Fruit fly (Drosophila melanogaster) whole organism, embryonic: ENCODE measurements around the gene Tm1.
A peak's percentile ranks its signal among the peaks of the same experiment; 100 is the strongest.

Experiments used
- Awh ChIP-seq: fragments of 200-800 bp; sonication (Bioruptor generic); IDR thresholded peaks from 2 replicates; pipeline ENCODE4, ENCODE4 v1.3.6; 2022; ENCODE audit warnings: missing biosample characterization, missing genetic modification characterization
- BEAF-32 ChIP-seq: fragments of 200-800 bp; sonication (Bioruptor generic); optimal IDR thresholded peaks from 3 replicates; lab custom pipeline; 2017; ENCODE audit warnings: missing biosample characterization, missing genetic modification characterization, mild to moderate bottlenecking, moderate library complexity, missing genetic modification reagents
- CG10431 ChIP-seq: fragments of 200-800 bp; sonication (Bioruptor generic); optimal IDR thresholded peaks from 3 replicates; lab custom pipeline; 2018; ENCODE audit warnings: missing biosample characterization, mild to moderate bottlenecking, missing genetic modification characterization
- CG1233 ChIP-seq: fragments of 200-800 bp; sonication (Bioruptor generic); optimal IDR thresholded peaks from 4 replicates; lab custom pipeline; 2018; ENCODE audit warnings: missing biosample characterization, mild to moderate bottlenecking, missing genetic modification characterization
- CG13296 ChIP-seq: fragments of 200-800 bp; sonication (Bioruptor generic); optimal IDR thresholded peaks from 3 replicates; lab custom pipeline; 2018; ENCODE audit warnings: missing biosample characterization, mild to moderate bottlenecking, missing genetic modification characterization
- CG14050 ChIP-seq: fragments of 200-800 bp; sonication (Bioruptor generic); IDR thresholded peaks from 3 replicates; pipeline ENCODE4 v1.3.6; 2022; ENCODE audit warnings: missing biosample characterization, missing genetic modification characterization
- CG1602 ChIP-seq: fragments of 200-800 bp; sonication (Bioruptor generic); optimal IDR thresholded peaks from 3 replicates; lab custom pipeline; 2016; ENCODE audit warnings: missing biosample characterization, missing genetic modification characterization
- CG16815 ChIP-seq: fragments of 200-800 bp; sonication (Bioruptor generic); optimal IDR thresholded peaks from 3 replicates; lab custom pipeline; 2017; ENCODE audit warnings: missing biosample characterization, mild to moderate bottlenecking, missing genetic modification characterization
- CG17912 ChIP-seq: fragments of 200-800 bp; sonication (Bioruptor generic); optimal IDR thresholded peaks from 2 replicates; lab custom pipeline; 2018; ENCODE audit warnings: missing biosample characterization, mild to moderate bottlenecking, missing genetic modification characterization
- CG1792 ChIP-seq: fragments of 200-800 bp; sonication (Bioruptor generic); optimal IDR thresholded peaks from 2 replicates; lab custom pipeline; 2016; ENCODE audit warnings: missing biosample characterization, missing genetic modification characterization
- CG18599 ChIP-seq: fragments of 200-800 bp; sonication (Bioruptor generic); optimal IDR thresholded peaks from 3 replicates; lab custom pipeline; 2017; ENCODE audit warnings: missing biosample characterization, missing genetic modification characterization, mild to moderate bottlenecking, moderate library complexity, missing genetic modification reagents
- CG2202 ChIP-seq: fragments of 200-800 bp; sonication (Bioruptor generic); optimal IDR thresholded peaks from 2 replicates; lab custom pipeline; 2018; ENCODE audit warnings: missing biosample characterization, mild to moderate bottlenecking, missing genetic modification characterization
- CG2678 ChIP-seq: fragments of 200-800 bp; sonication (Bioruptor generic); optimal IDR thresholded peaks from 3 replicates; lab custom pipeline; 2019; ENCODE audit warnings: missing biosample characterization, mild to moderate bottlenecking, missing genetic modification characterization, moderate library complexity
- CG34224 ChIP-seq: fragments of 200-800 bp; sonication (Bioruptor generic); IDR thresholded peaks from 3 replicates; pipeline ENCODE4 v1.3.6; 2022; ENCODE audit warnings: missing biosample characterization, missing genetic modification characterization; ENCODE audit not compliant: partially characterized antibody
- CG3726 ChIP-seq: fragments of 200-800 bp; sonication (Bioruptor generic); IDR thresholded peaks from 3 replicates; pipeline ENCODE4, ENCODE4 v1.3.6; 2022; ENCODE audit warnings: missing biosample characterization, missing genetic modification characterization
- CG4820 ChIP-seq: fragments of 200-800 bp; sonication (Bioruptor generic); optimal IDR thresholded peaks from 3 replicates; lab custom pipeline; 2016; ENCODE audit warnings: missing biosample characterization, missing genetic modification characterization
- CG6654 ChIP-seq: fragments of 200-800 bp; sonication (Bioruptor generic); optimal IDR thresholded peaks from 2 replicates; lab custom pipeline; 2017; ENCODE audit warnings: missing biosample characterization, mild to moderate bottlenecking, missing genetic modification characterization
- CG6765 ChIP-seq: fragments of 200-800 bp; sonication (Bioruptor generic); optimal IDR thresholded peaks from 3 replicates; lab custom pipeline; 2017; ENCODE audit warnings: missing biosample characterization, mild to moderate bottlenecking, missing genetic modification characterization
- CG7963 ChIP-seq: fragments of 200-800 bp; sonication (Bioruptor generic); IDR thresholded peaks from 3 replicates; pipeline ENCODE4 v1.3.6; 2022; ENCODE audit warnings: missing biosample characterization, missing genetic modification characterization; ENCODE audit not compliant: partially characterized antibody
- CG8765 ChIP-seq: fragments of 200-800 bp; sonication (Bioruptor generic); IDR thresholded peaks from 2 replicates; pipeline ENCODE4 v1.3.6; 2022; ENCODE audit warnings: missing biosample characterization, missing genetic modification characterization
- CG8924 ChIP-seq: fragments of 200-800 bp; optimal IDR thresholded peaks from 3 replicates; lab custom pipeline; 2019; ENCODE audit warnings: missing biosample characterization, mild to moderate bottlenecking, missing genetic modification characterization, moderate library complexity
- CG8944 ChIP-seq: fragments of 200-800 bp; sonication (Bioruptor generic); optimal IDR thresholded peaks from 3 replicates; lab custom pipeline; 2016; ENCODE audit warnings: missing biosample characterization, missing genetic modification characterization
- CG9609 ChIP-seq: fragments of 200-800 bp; sonication (Bioruptor generic); optimal IDR thresholded peaks from 3 replicates; lab custom pipeline; 2016; ENCODE audit warnings: missing biosample characterization, missing genetic modification characterization
- CG9817 ChIP-seq: fragments of 200-800 bp; sonication (Bioruptor generic); optimal IDR thresholded peaks from 2 replicates; lab custom pipeline; 2018; ENCODE audit warnings: missing biosample characterization, mild to moderate bottlenecking, missing genetic modification characterization, moderate library complexity
- CG9876 ChIP-seq: fragments of 200-800 bp; sonication (Bioruptor generic); optimal IDR thresholded peaks from 2 replicates; lab custom pipeline; 2016; ENCODE audit warnings: missing biosample characterization, missing genetic modification characterization
- Doc2 ChIP-seq: fragments of 200-800 bp; sonication (Bioruptor generic); IDR thresholded peaks from 2 replicates; pipeline ENCODE4 v1.3.6; 2022; ENCODE audit warnings: missing biosample characterization, missing genetic modification characterization
- Hmx ChIP-seq: fragments of 200-800 bp; sonication (Bioruptor generic); optimal IDR thresholded peaks from 2 replicates; lab custom pipeline; 2016; ENCODE audit warnings: missing biosample characterization, missing genetic modification characterization
- Lhr ChIP-seq: fragments of 200-800 bp; sonication (Bioruptor generic); optimal IDR thresholded peaks from 3 replicates; lab custom pipeline; 2017; ENCODE audit warnings: mild to moderate bottlenecking, missing biosample characterization, missing genetic modification reagents, missing genetic modification characterization
- Max ChIP-seq: fragments of 200-800 bp; sonication (Bioruptor generic); optimal IDR thresholded peaks from 2 replicates; lab custom pipeline; 2016; ENCODE audit warnings: missing biosample characterization, mild to moderate bottlenecking, missing genetic modification characterization
- NC2α ChIP-seq: fragments of 200-800 bp; sonication (Bioruptor generic); optimal IDR thresholded peaks from 2 replicates; lab custom pipeline; 2016; ENCODE audit warnings: missing biosample characterization, missing genetic modification characterization
- Stat92E ChIP-seq, 3 experiments: fragments of >200 bp in 2 of 3; fragments of 200-800 bp in 1 of 3; sonication (Bioruptor generic) in 1 of 3; optimal IDR thresholded peaks; 2 replicates each; lab custom pipeline; 2017 to 2019; ENCODE audit warnings: missing biosample characterization in 3 of 3, missing genetic modification characterization in 3 of 3, mild to moderate bottlenecking in 1 of 3, moderate library complexity in 1 of 3
- ab ChIP-seq: fragments of 200-800 bp; sonication (Bioruptor generic); optimal IDR thresholded peaks from 2 replicates; lab custom pipeline; 2016; ENCODE audit warnings: missing biosample characterization, missing genetic modification characterization
- al ChIP-seq: fragments of 200-800 bp; sonication (Bioruptor generic); IDR thresholded peaks from 2 replicates; pipeline ENCODE4 v1.3.6; 2022; ENCODE audit warnings: missing biosample characterization, missing genetic modification characterization
- bigmax ChIP-seq: fragments of 200-800 bp; sonication (Bioruptor generic); optimal IDR thresholded peaks from 2 replicates; lab custom pipeline; 2018; ENCODE audit warnings: missing biosample characterization, mild to moderate bottlenecking, missing genetic modification characterization
- bowl ChIP-seq: fragments of 200-800 bp; sonication (Bioruptor generic); IDR thresholded peaks from 2 replicates; pipeline ENCODE4 v1.3.6; 2022; ENCODE audit warnings: missing biosample characterization, missing genetic modification characterization
- br ChIP-seq: fragments of >200 bp; optimal IDR thresholded peaks from 2 replicates; lab custom pipeline; 2017
- cato ChIP-seq: fragments of 200-800 bp; sonication (Bioruptor generic); optimal IDR thresholded peaks from 2 replicates; lab custom pipeline; 2016; ENCODE audit warnings: missing biosample characterization, missing genetic modification characterization, borderline replicate concordance
- caup ChIP-seq: fragments of 200-800 bp; sonication (Bioruptor generic); optimal IDR thresholded peaks from 3 replicates; lab custom pipeline; 2017; ENCODE audit warnings: missing biosample characterization, mild to moderate bottlenecking, missing genetic modification characterization, moderate library complexity; ENCODE audit not compliant: severe bottlenecking
- corto ChIP-seq: fragments of 200-800 bp; sonication (Bioruptor generic); optimal IDR thresholded peaks from 2 replicates; lab custom pipeline; 2016; ENCODE audit warnings: missing biosample characterization, mild to moderate bottlenecking, missing genetic modification characterization, moderate library complexity
- dmrt99B ChIP-seq: fragments of 200-800 bp; sonication (Bioruptor generic); optimal IDR thresholded peaks from 2 replicates; lab custom pipeline; 2018; ENCODE audit warnings: missing biosample characterization, mild to moderate bottlenecking, missing genetic modification characterization, moderate library complexity
- fru ChIP-seq: fragments of >200 bp; optimal IDR thresholded peaks from 2 replicates; lab custom pipeline; 2017
- gfzf ChIP-seq: fragments of 200-800 bp; sonication (Bioruptor generic); optimal IDR thresholded peaks from 2 replicates; lab custom pipeline; 2016; ENCODE audit warnings: missing biosample characterization, mild to moderate bottlenecking, missing genetic modification characterization, moderate library complexity
- grau ChIP-seq: fragments of 200-800 bp; optimal IDR thresholded peaks from 3 replicates; lab custom pipeline; 2019; ENCODE audit warnings: missing biosample characterization, mild to moderate bottlenecking, missing genetic modification characterization, moderate library complexity
- kah ChIP-seq: fragments of 200-800 bp; sonication (Bioruptor generic); optimal IDR thresholded peaks from 2 replicates; lab custom pipeline; 2018; ENCODE audit warnings: missing biosample characterization, mild to moderate bottlenecking, missing genetic modification characterization
- knrl ChIP-seq: fragments of 200-800 bp; sonication (Bioruptor generic); IDR thresholded peaks from 3 replicates; pipeline ENCODE4 v1.3.6; 2022; ENCODE audit warnings: missing biosample characterization, missing genetic modification characterization; ENCODE audit not compliant: partially characterized antibody
- lab ChIP-seq: fragments of 200-800 bp; sonication (Bioruptor generic); optimal IDR thresholded peaks from 3 replicates; lab custom pipeline; 2017; ENCODE audit warnings: missing biosample characterization, missing genetic modification characterization, mild to moderate bottlenecking, moderate library complexity, missing genetic modification reagents
- schlank ChIP-seq: fragments of 200-800 bp; sonication (Bioruptor generic); optimal IDR thresholded peaks from 2 replicates; lab custom pipeline; 2018; ENCODE audit warnings: missing biosample characterization, mild to moderate bottlenecking, missing genetic modification characterization
- seq ChIP-seq: fragments of 200-800 bp; sonication (Bioruptor generic); IDR thresholded peaks from 2 replicates; pipeline ENCODE4 v1.3.6; 2022; ENCODE audit warnings: missing biosample characterization, missing genetic modification characterization
- unc-4 ChIP-seq: fragments of 200-800 bp; sonication (Bioruptor generic); IDR thresholded peaks from 2 replicates; pipeline ENCODE4 v1.3.6; 2022; ENCODE audit warnings: missing biosample characterization, missing genetic modification characterization; ENCODE audit not compliant: partially characterized antibody

Tm1 gene

dm6 chr3R:15229329-15229876 is 48.6 kb upstream of the Tm1 start, which contains the start of the genes Art3 and mRpS10 (continued):
- no peak for TF ChIP-seq br (lab: Kevin White, UChicago)
- peak; percentile 100 for TF ChIP-seq CG13296 (GFP tag; lab: Kevin White, UChicago)
- peak; percentile 100 for TF ChIP-seq CG8765 (GFP tag; lab: Robert Waterston, UW)
- TF ChIP-seq CG17912 (GFP tag; lab: Kevin White, UChicago) = peak; percentile 100
- peak; percentile 100 for TF ChIP-seq CG8924 (tag; lab: Kevin White, UChicago)
- TF ChIP-seq CG9817 (tag; lab: Kevin White, UChicago) = peak; percentile 100
- peak; percentile 100 for TF ChIP-seq lab (GFP tag; lab: Kevin White, UChicago)
- peak; percentile 99 for TF ChIP-seq Lhr (GFP tag; lab: Kevin White, UChicago)
- TF ChIP-seq BEAF-32 (GFP tag; lab: Kevin White, UChicago) = peak; percentile 52
- peak; percentile 100 for TF ChIP-seq CG1602 (GFP tag; lab: Kevin White, UChicago)
- peak; percentile 99 for TF ChIP-seq CG4820
- TF ChIP-seq CG1233 (GFP tag; lab: Kevin White, UChicago) = peak; percentile 100
- TF ChIP-seq corto (GFP tag; lab: Kevin White, UChicago) = no peak
- TF ChIP-seq CG2678 = peak; percentile 100
- peak; percentile 99 for TF ChIP-seq CG9876 (GFP tag; lab: Kevin White, UChicago)
- peak; percentile 100 for TF ChIP-seq CG2202 (tag; lab: Kevin White, UChicago)
- peak; percentile 99 for TF ChIP-seq Doc2
- peak; percentile 99 for TF ChIP-seq NC2α (GFP tag; lab: Kevin White, UChicago)
- peak in 1 of 3 experiments; percentile 100 for TF ChIP-seq Stat92E (GFP tag; optimal IDR thresholded peaks at IDR 0.05; lab: Kevin White, UChicago)
- TF ChIP-seq ab = peak; percentile 98
- TF ChIP-seq CG3726 (GFP tag; lab: Robert Waterston, UW) = peak; percentile 100
- peak; percentile 100 for TF ChIP-seq Awh
- TF ChIP-seq al (GFP tag; lab: Robert Waterston, UW) = peak; percentile 100
- no peak for TF ChIP-seq CG7963 (GFP tag; lab: Robert Waterston, UW)
- peak; percentile 100 for TF ChIP-seq caup (GFP tag; lab: Kevin White, UChicago)
- peak; percentile 100 for TF ChIP-seq CG16815
- peak; percentile 100 for TF ChIP-seq CG8944 (GFP tag; lab: Kevin White, UChicago)
- peak; percentile 100 for TF ChIP-seq cato (GFP tag; lab: Kevin White, UChicago)
- peak; percentile 99 for TF ChIP-seq CG6765 (GFP tag; lab: Kevin White, UChicago)
- TF ChIP-seq CG14050 (GFP tag; lab: Robert Waterston, UW) = peak; percentile 100
- TF ChIP-seq CG18599 (GFP tag; lab: Kevin White, UChicago) = peak; percentile 100
- peak; percentile 99 for TF ChIP-seq bowl (GFP tag; lab: Robert Waterston, UW)
- peak; percentile 100 for TF ChIP-seq dmrt99B
- TF ChIP-seq fru (lab: Kevin White, UChicago) = no peak
- peak; percentile 100 for TF ChIP-seq grau
- TF ChIP-seq bigmax = peak; percentile 83
- peak; percentile 89 for TF ChIP-seq gfzf (GFP tag; lab: Kevin White, UChicago)
- peak; percentile 99 for TF ChIP-seq kah (GFP tag; lab: Kevin White, UChicago)
- TF ChIP-seq seq = peak; percentile 100
- TF ChIP-seq CG9609 = peak; percentile 100
- TF ChIP-seq schlank = peak; percentile 100
- TF ChIP-seq CG6654 (GFP tag; lab: Kevin White, UChicago) = peak; percentile 96
- peak; percentile 100 for TF ChIP-seq CG1792 (GFP tag; lab: Kevin White, UChicago)
- TF ChIP-seq knrl (GFP tag; lab: Robert Waterston, UW) = peak; percentile 51; the same call in 1 of the 3 replicates
- TF ChIP-seq CG10431 (GFP tag; lab: Kevin White, UChicago) = peak; percentile 99
- TF ChIP-seq CG34224 (GFP tag; lab: Robert Waterston, UW) = peak; percentile 26; the same call in 1 of the 3 replicates
- TF ChIP-seq Max (GFP tag; lab: Kevin White, UChicago) = peak; percentile 100
- TF ChIP-seq Hmx (GFP tag; lab: Kevin White, UChicago) = peak; percentile 99
- TF ChIP-seq unc-4 (GFP tag; lab: Robert Waterston, UW) = 0 out of 2 replicates have a peak, but pooled peaks have one; percentile 30
